Fruit fly (Drosophila melanogaster) whole organism, embryonic: Measurements from ENCODE around the gene Cyp4ac1.
A peak's percentile ranks its signal among the peaks of the same experiment; 100 is the strongest.

Experiments used
- Abd-B ChIP-seq: fragments of 200-800 bp; sonication (Bioruptor generic); optimal IDR thresholded peaks from 2 replicates; lab custom pipeline; 2018; ENCODE audit warnings: missing biosample characterization, mild to moderate bottlenecking, missing genetic modification characterization, moderate library complexity
- Ada2b ChIP-seq: fragments of 200-800 bp; sonication (Bioruptor generic); IDR thresholded peaks from 2 replicates; pipeline ENCODE4 v1.3.6; 2022; ENCODE audit warnings: missing biosample characterization, missing genetic modification characterization
- Atf3 ChIP-seq: fragments of 200-800 bp; sonication (Bioruptor generic); optimal IDR thresholded peaks from 3 replicates; lab custom pipeline; 2016; ENCODE audit warnings: missing biosample characterization, missing genetic modification characterization
- BtbVII ChIP-seq: fragments of 200-800 bp; sonication (Bioruptor generic); optimal IDR thresholded peaks from 3 replicates; lab custom pipeline; 2017; ENCODE audit warnings: missing biosample characterization, mild to moderate bottlenecking, missing genetic modification characterization
- Bteb2 ChIP-seq: fragments of 200-800 bp; sonication (Bioruptor generic); optimal IDR thresholded peaks from 2 replicates; lab custom pipeline; 2016; ENCODE audit warnings: missing biosample characterization, missing genetic modification characterization
- CG12744 ChIP-seq: fragments of 200-800 bp; sonication (Bioruptor generic); optimal IDR thresholded peaks from 2 replicates; lab custom pipeline; 2016; ENCODE audit warnings: missing biosample characterization, missing genetic modification characterization
- CG14050 ChIP-seq: fragments of 200-800 bp; sonication (Bioruptor generic); IDR thresholded peaks from 3 replicates; pipeline ENCODE4 v1.3.6; 2022; ENCODE audit warnings: missing biosample characterization, missing genetic modification characterization
- CG14441 ChIP-seq: fragments of 200-800 bp; sonication (Bioruptor generic); IDR thresholded peaks from 2 replicates; pipeline ENCODE4 v1.3.6; 2022; ENCODE audit warnings: missing biosample characterization, missing genetic modification characterization
- CG1603 ChIP-seq: fragments of 200-800 bp; sonication (Bioruptor generic); optimal IDR thresholded peaks from 2 replicates; lab custom pipeline; 2019; ENCODE audit warnings: missing biosample characterization, mild to moderate bottlenecking, missing genetic modification characterization, moderate library complexity
- CG18011 ChIP-seq: fragments of 200-800 bp; sonication (Bioruptor generic); optimal IDR thresholded peaks from 2 replicates; lab custom pipeline; 2017; ENCODE audit warnings: missing biosample characterization, missing genetic modification characterization, mild to moderate bottlenecking, moderate library complexity, missing genotype
- CG18764 ChIP-seq: fragments of 200-800 bp; sonication (Bioruptor generic); optimal IDR thresholded peaks from 3 replicates; lab custom pipeline; 2016; ENCODE audit warnings: missing biosample characterization, missing genetic modification characterization
- CG30020 ChIP-seq: fragments of 200-800 bp; optimal IDR thresholded peaks from 2 replicates; lab custom pipeline; 2019; ENCODE audit warnings: missing biosample characterization, mild to moderate bottlenecking, missing genetic modification characterization, moderate library complexity
- CG34224 ChIP-seq: fragments of 200-800 bp; sonication (Bioruptor generic); IDR thresholded peaks from 3 replicates; pipeline ENCODE4 v1.3.6; 2022; ENCODE audit warnings: missing biosample characterization, missing genetic modification characterization; ENCODE audit not compliant: partially characterized antibody
- CG43689 ChIP-seq: fragments of 200-800 bp; sonication (Bioruptor generic); IDR thresholded peaks from 2 replicates; pipeline ENCODE4 v1.3.6; 2022; ENCODE audit warnings: missing biosample characterization, missing genetic modification characterization
- CG4730 ChIP-seq: fragments of 200-800 bp; sonication (Bioruptor generic); IDR thresholded peaks from 2 replicates; pipeline ENCODE4 v1.3.6; 2022; ENCODE audit warnings: missing biosample characterization, missing genetic modification characterization
- CG8478 ChIP-seq: fragments of >200 bp; optimal IDR thresholded peaks from 2 replicates; lab custom pipeline; 2018
- CG9215 ChIP-seq: fragments of 200-800 bp; sonication (Bioruptor generic); IDR thresholded peaks from 2 replicates; pipeline ENCODE4 v1.3.6; 2022; ENCODE audit warnings: missing biosample characterization, missing genetic modification characterization
- D ChIP-seq, 2 experiments: fragments of 200-800 bp in 1 of 2; fragments of >200 bp in 1 of 2; sonication (Bioruptor generic) in 1 of 2; optimal IDR thresholded peaks; 2 replicates in 1 of 2; 3 replicates in 1 of 2; lab custom pipeline; 2017; ENCODE audit warnings: mild to moderate bottlenecking in 1 of 2, missing biosample characterization in 1 of 2, missing genetic modification characterization in 1 of 2, missing genetic modification reagents in 1 of 2
- D19A ChIP-seq: fragments of 200-800 bp; optimal IDR thresholded peaks from 3 replicates; lab custom pipeline; 2019; ENCODE audit warnings: missing biosample characterization, mild to moderate bottlenecking, missing genetic modification characterization, moderate library complexity
- Dad ChIP-seq: fragments of 200-800 bp; sonication (Bioruptor generic); optimal IDR thresholded peaks from 3 replicates; lab custom pipeline; 2016; ENCODE audit warnings: missing biosample characterization, missing genetic modification characterization
- Elba2 ChIP-seq: fragments of 200-800 bp; sonication (Bioruptor generic); optimal IDR thresholded peaks from 3 replicates; lab custom pipeline; 2016; ENCODE audit warnings: missing biosample characterization, missing genetic modification characterization
- H2.0 ChIP-seq: fragments of 200-800 bp; sonication (Bioruptor generic); IDR thresholded peaks from 2 replicates; pipeline ENCODE4 v1.3.6; 2022; ENCODE audit warnings: missing biosample characterization, missing genetic modification characterization
- Hr39 ChIP-seq: fragments of >200 bp; optimal IDR thresholded peaks from 2 replicates; lab custom pipeline; 2017
- Hr78 ChIP-seq, 2 experiments: fragments of 200-800 bp in 1 of 2; fragments of >200 bp in 1 of 2; sonication (Bioruptor generic) in 1 of 2; optimal IDR thresholded peaks; 2 replicates each; lab custom pipeline; 2017 to 2019; ENCODE audit warnings: missing biosample characterization in 2 of 2, missing genetic modification characterization in 2 of 2, mild to moderate bottlenecking in 1 of 2, moderate library complexity in 1 of 2
- Jarid2 ChIP-seq: fragments of 200-800 bp; sonication (Bioruptor generic); optimal IDR thresholded peaks from 3 replicates; lab custom pipeline; 2017; ENCODE audit warnings: mild to moderate bottlenecking, missing biosample characterization, missing genetic modification reagents, missing genetic modification characterization
- Meics ChIP-seq: fragments of 200-800 bp; sonication (Bioruptor generic); optimal IDR thresholded peaks from 2 replicates; lab custom pipeline; 2017; ENCODE audit warnings: missing biosample characterization, mild to moderate bottlenecking, missing genetic modification characterization
- Rfx ChIP-seq: fragments of 200-800 bp; sonication (Bioruptor generic); IDR thresholded peaks from 2 replicates; pipeline ENCODE4 v1.3.6; 2022; ENCODE audit warnings: missing biosample characterization, missing genetic modification characterization
- Side ChIP-seq: fragments of 200-800 bp; sonication (Bioruptor generic); optimal IDR thresholded peaks from 2 replicates; lab custom pipeline; 2016; ENCODE audit warnings: missing biosample characterization, missing genetic modification characterization
- Stat92E ChIP-seq, 3 experiments: fragments of >200 bp in 2 of 3; fragments of 200-800 bp in 1 of 3; sonication (Bioruptor generic) in 1 of 3; optimal IDR thresholded peaks; 2 replicates each; lab custom pipeline; 2017 to 2019; ENCODE audit warnings: missing biosample characterization in 3 of 3, missing genetic modification characterization in 3 of 3, mild to moderate bottlenecking in 1 of 3, moderate library complexity in 1 of 3
- Xbp1 ChIP-seq: fragments of 200-800 bp; sonication (Bioruptor generic); optimal IDR thresholded peaks from 3 replicates; lab custom pipeline; 2016; ENCODE audit warnings: missing biosample characterization, mild to moderate bottlenecking, missing genetic modification characterization
- YL-1 ChIP-seq: fragments of 200-800 bp; sonication (Bioruptor generic); optimal IDR thresholded peaks from 3 replicates; lab custom pipeline; 2017; ENCODE audit warnings: missing biosample characterization, mild to moderate bottlenecking, missing genetic modification characterization
- ash1 ChIP-seq: fragments of 200-800 bp; sonication (Bioruptor generic); optimal IDR thresholded peaks from 2 replicates; lab custom pipeline; 2018; ENCODE audit warnings: missing biosample characterization, mild to moderate bottlenecking, missing genetic modification characterization
- bab2 ChIP-seq: fragments of 200-800 bp; sonication (Bioruptor generic); optimal IDR thresholded peaks from 2 replicates; lab custom pipeline; 2016; ENCODE audit warnings: missing biosample characterization, missing genetic modification characterization
- br ChIP-seq: fragments of >200 bp; optimal IDR thresholded peaks from 2 replicates; lab custom pipeline; 2017
- caup ChIP-seq: fragments of 200-800 bp; sonication (Bioruptor generic); optimal IDR thresholded peaks from 3 replicates; lab custom pipeline; 2017; ENCODE audit warnings: missing biosample characterization, mild to moderate bottlenecking, missing genetic modification characterization, moderate library complexity; ENCODE audit not compliant: severe bottlenecking
- crol ChIP-seq: fragments of 200-800 bp; sonication (Bioruptor generic); IDR thresholded peaks from 2 replicates; pipeline ENCODE4 v1.3.6; 2022; ENCODE audit warnings: missing biosample characterization, missing genetic modification characterization
- da ChIP-seq: fragments of 200-800 bp; sonication (Bioruptor generic); optimal IDR thresholded peaks from 2 replicates; lab custom pipeline; 2016; ENCODE audit warnings: missing biosample characterization, missing genetic modification characterization
- dimm ChIP-seq: fragments of 200-800 bp; sonication (Bioruptor generic); IDR thresholded peaks from 2 replicates; pipeline ENCODE4 v1.3.6; 2022; ENCODE audit warnings: missing biosample characterization, missing genetic modification characterization
- dm ChIP-seq: fragments of 200-800 bp; sonication (Bioruptor generic); optimal IDR thresholded peaks from 3 replicates; lab custom pipeline; 2016; ENCODE audit warnings: missing biosample characterization, missing genetic modification characterization
- fu2 ChIP-seq: fragments of 200-800 bp; sonication (Bioruptor generic); optimal IDR thresholded peaks from 2 replicates; lab custom pipeline; 2016; ENCODE audit warnings: missing biosample characterization, missing genetic modification characterization
- h ChIP-seq: fragments of >200 bp; optimal IDR thresholded peaks from 2 replicates; lab custom pipeline; 2017
- knrl ChIP-seq: fragments of 200-800 bp; sonication (Bioruptor generic); IDR thresholded peaks from 3 replicates; pipeline ENCODE4 v1.3.6; 2022; ENCODE audit warnings: missing biosample characterization, missing genetic modification characterization; ENCODE audit not compliant: partially characterized antibody
- lab ChIP-seq: fragments of 200-800 bp; sonication (Bioruptor generic); optimal IDR thresholded peaks from 3 replicates; lab custom pipeline; 2017; ENCODE audit warnings: missing biosample characterization, missing genetic modification characterization, mild to moderate bottlenecking, moderate library complexity, missing genetic modification reagents
- mam ChIP-seq: fragments of 200-800 bp; sonication (Bioruptor generic); optimal IDR thresholded peaks from 3 replicates; lab custom pipeline; 2016; ENCODE audit warnings: missing biosample characterization, missing genetic modification characterization
- nom ChIP-seq: fragments of 200-800 bp; sonication (Bioruptor generic); optimal IDR thresholded peaks from 2 replicates; lab custom pipeline; 2017; ENCODE audit warnings: missing biosample characterization, missing genetic modification characterization, mild to moderate bottlenecking, moderate library complexity, missing genetic modification reagents
- prd ChIP-seq, 3 experiments: fragments of >200 bp in 2 of 3; fragments of 200-800 bp in 1 of 3; sonication (Bioruptor generic) in 1 of 3; optimal IDR thresholded peaks in 2 of 3; IDR thresholded peaks in 1 of 3; 2 replicates in 2 of 3; 3 replicates in 1 of 3; pipeline versions ENCODE4 v1.3.6 to Lab custom; 2017 to 2022; ENCODE audit warnings: missing biosample characterization in 1 of 3, missing genetic modification characterization in 1 of 3
- sisA ChIP-seq: fragments of 200-800 bp; sonication (Bioruptor generic); IDR thresholded peaks from 2 replicates; pipeline ENCODE4 v1.3.6; 2022; ENCODE audit warnings: missing biosample characterization, missing genetic modification characterization
- sna ChIP-seq: fragments of 200-800 bp; sonication (Bioruptor generic); IDR thresholded peaks from 2 replicates; pipeline ENCODE4 v1.3.6; 2022; ENCODE audit warnings: missing biosample characterization, missing genetic modification characterization; ENCODE audit not compliant: partially characterized antibody
- stwl ChIP-seq: fragments of 200-800 bp; sonication (Bioruptor generic); optimal IDR thresholded peaks from 3 replicates; lab custom pipeline; 2018; ENCODE audit warnings: missing biosample characterization, mild to moderate bottlenecking, missing genetic modification characterization, moderate library complexity

Cyp4ac1 gene

dm6 chr2L:5298978-5299627 is 35.3 kb downstream of the Cyp4ac1 start (continued):
- TF ChIP-seq dimm (GFP tag; lab: Robert Waterston, UW): peak; percentile 76
- peak in 1 of 3 experiments; percentile 75 for TF ChIP-seq Stat92E (GFP tag; optimal IDR thresholded peaks at IDR 0.05; lab: Kevin White, UChicago)
- peak; percentile 34; the same call in 1 of the 2 replicates for TF ChIP-seq crol (GFP tag; lab: Robert Waterston, UW)
- peak; percentile 41 for TF ChIP-seq fu2 (GFP tag; lab: Kevin White, UChicago)
- no peak for TF ChIP-seq br
- TF ChIP-seq H2.0 (GFP tag; lab: Robert Waterston, UW): peak; percentile 61
- peak; percentile 23 for TF ChIP-seq YL-1
- peak; percentile 28 for TF ChIP-seq CG18764
- TF ChIP-seq da: no peak
- peak; percentile 49 for TF ChIP-seq Atf3 (GFP tag; lab: Kevin White, UChicago)
- TF ChIP-seq Ada2b (GFP tag; lab: Robert Waterston, UW): peak; percentile 65
- TF ChIP-seq dm (GFP tag; lab: Kevin White, UChicago): peak; percentile 11
- peak; percentile 81 for TF ChIP-seq lab (GFP tag; lab: Kevin White, UChicago)
- peak; percentile 20; the same call in 1 of the 2 replicates for TF ChIP-seq CG9215
- TF ChIP-seq CG18011 (GFP tag; lab: Kevin White, UChicago): peak; percentile 57
- 0 out of 2 replicates have a peak, but pooled peaks have one; percentile 35 for TF ChIP-seq CG43689 (GFP tag; lab: Robert Waterston, UW)
- TF ChIP-seq knrl (GFP tag; lab: Robert Waterston, UW): no peak
- peak; percentile 76 for TF ChIP-seq Xbp1 (GFP tag; lab: Kevin White, UChicago)
- no peak for TF ChIP-seq CG8478 (lab: Kevin White, UChicago)
- TF ChIP-seq Side (GFP tag; lab: Kevin White, UChicago): no peak
- TF ChIP-seq CG14050 (GFP tag; lab: Robert Waterston, UW): peak; percentile 51; the same call in 2 of the 3 replicates
- TF ChIP-seq Jarid2 (GFP tag; lab: Kevin White, UChicago): peak; percentile 52
- TF ChIP-seq Bteb2 (GFP tag; lab: Kevin White, UChicago): peak; percentile 40
- no peak for TF ChIP-seq prd (optimal IDR thresholded peaks at IDR 0.05; lab: Kevin White, UChicago)
- TF ChIP-seq prd (GFP tag; IDR thresholded peaks at IDR 0.05; lab: Robert Waterston, UW): peak; percentile 75
- TF ChIP-seq D19A (tag; lab: Kevin White, UChicago): peak; percentile 83
- TF ChIP-seq CG12744 (GFP tag; lab: Kevin White, UChicago): no peak
- no peak for TF ChIP-seq h (lab: Kevin White, UChicago)
- TF ChIP-seq bab2: peak; percentile 21
- TF ChIP-seq CG4730: no peak
- peak; percentile 29 for TF ChIP-seq mam
- TF ChIP-seq ash1: no peak
- TF ChIP-seq Hr39 (lab: Kevin White, UChicago): no peak
- peak; percentile 70 for TF ChIP-seq Abd-B
- TF ChIP-seq CG34224: no peak
- TF ChIP-seq BtbVII (GFP tag; lab: Kevin White, UChicago): peak; percentile 56
- peak; percentile 70 for TF ChIP-seq Meics (GFP tag; lab: Kevin White, UChicago)
- TF ChIP-seq caup: peak; percentile 64
- TF ChIP-seq sisA: peak; percentile 85
- TF ChIP-seq Rfx (GFP tag; lab: Robert Waterston, UW): peak; percentile 55
- TF ChIP-seq D (optimal IDR thresholded peaks at IDR 0.05; lab: Kevin White, UChicago): no peak
- peak; percentile 88 for TF ChIP-seq D (GFP tag; optimal IDR thresholded peaks at IDR 0.05; lab: Kevin White, UChicago)
- TF ChIP-seq sna (GFP tag; lab: Robert Waterston, UW): no peak
- TF ChIP-seq CG30020 (tag; lab: Kevin White, UChicago): peak; percentile 62
- TF ChIP-seq Elba2 (GFP tag; lab: Kevin White, UChicago): no peak
- no peak for TF ChIP-seq Dad (GFP tag; lab: Kevin White, UChicago)
- TF ChIP-seq stwl (tag; lab: Kevin White, UChicago): no peak
- peak in 1 of 2 experiments; percentile 78 for TF ChIP-seq Hr78 (GFP tag; optimal IDR thresholded peaks at IDR 0.05; lab: Kevin White, UChicago)
- peak; percentile 61; the same call in 1 of the 2 replicates for TF ChIP-seq CG14441 (GFP tag; lab: Robert Waterston, UW)
- no peak for TF ChIP-seq nom (GFP tag; lab: Kevin White, UChicago)
- TF ChIP-seq CG1603 (tag; lab: Kevin White, UChicago): peak; percentile 75
